Fruit fly (Drosophila melanogaster) whole organism, embryonic: ENCODE results near the gene CG42399.
A peak's percentile ranks its signal among the peaks of the same experiment; 100 is the strongest.

ENCODE experiments used
- B-H1 ChIP-seq: fragments of 200-800 bp; sonication (Bioruptor generic); IDR thresholded peaks from 3 replicates; pipeline ENCODE4 v1.3.6; 2022; ENCODE audit warnings: missing biosample characterization, missing genetic modification characterization
- C15 ChIP-seq: fragments of 200-800 bp; sonication (Bioruptor generic); IDR thresholded peaks from 3 replicates; pipeline ENCODE4 v1.3.6; 2022; ENCODE audit warnings: missing biosample characterization, missing genetic modification characterization
- CG10543 ChIP-seq: fragments of 200-800 bp; sonication (Bioruptor generic); optimal IDR thresholded peaks from 3 replicates; lab custom pipeline; 2017; ENCODE audit warnings: missing biosample characterization, mild to moderate bottlenecking, missing genetic modification characterization, moderate library complexity
- CG12071 ChIP-seq: fragments of 200-800 bp; sonication (Bioruptor generic); optimal IDR thresholded peaks from 3 replicates; lab custom pipeline; 2018; ENCODE audit warnings: missing biosample characterization, mild to moderate bottlenecking, missing genetic modification characterization
- CG13296 ChIP-seq: fragments of 200-800 bp; sonication (Bioruptor generic); optimal IDR thresholded peaks from 3 replicates; lab custom pipeline; 2018; ENCODE audit warnings: missing biosample characterization, mild to moderate bottlenecking, missing genetic modification characterization
- CG14441 ChIP-seq: fragments of 200-800 bp; sonication (Bioruptor generic); IDR thresholded peaks from 2 replicates; pipeline ENCODE4 v1.3.6; 2022; ENCODE audit warnings: missing biosample characterization, missing genetic modification characterization
- CG15601 ChIP-seq: fragments of 200-800 bp; sonication (Bioruptor generic); optimal IDR thresholded peaks from 3 replicates; lab custom pipeline; 2019; ENCODE audit warnings: missing biosample characterization, mild to moderate bottlenecking, missing genetic modification characterization, moderate library complexity
- CG1602 ChIP-seq: fragments of 200-800 bp; sonication (Bioruptor generic); optimal IDR thresholded peaks from 3 replicates; lab custom pipeline; 2016; ENCODE audit warnings: missing biosample characterization, missing genetic modification characterization
- CG1647 ChIP-seq: fragments of 200-800 bp; sonication (Bioruptor generic); optimal IDR thresholded peaks from 3 replicates; lab custom pipeline; 2016; ENCODE audit warnings: missing biosample characterization, missing genetic modification characterization
- CG16815 ChIP-seq: fragments of 200-800 bp; sonication (Bioruptor generic); optimal IDR thresholded peaks from 3 replicates; lab custom pipeline; 2017; ENCODE audit warnings: missing biosample characterization, mild to moderate bottlenecking, missing genetic modification characterization
- CG17568 ChIP-seq: fragments of 200-800 bp; sonication (Bioruptor generic); optimal IDR thresholded peaks from 2 replicates; lab custom pipeline; 2018; ENCODE audit warnings: missing biosample characterization, mild to moderate bottlenecking, missing genetic modification characterization, moderate library complexity
- CG1792 ChIP-seq: fragments of 200-800 bp; sonication (Bioruptor generic); optimal IDR thresholded peaks from 2 replicates; lab custom pipeline; 2016; ENCODE audit warnings: missing biosample characterization, missing genetic modification characterization
- CG1832 ChIP-seq: fragments of 200-800 bp; sonication (Bioruptor generic); optimal IDR thresholded peaks from 2 replicates; lab custom pipeline; 2017; ENCODE audit warnings: missing biosample characterization, mild to moderate bottlenecking, missing genetic modification characterization, inconsistent platforms
- CG2199 ChIP-seq: fragments of 200-800 bp; sonication (Bioruptor generic); IDR thresholded peaks from 3 replicates; pipeline ENCODE4 v1.3.6; 2022; ENCODE audit warnings: missing biosample characterization, missing genetic modification characterization
- CG3281 ChIP-seq: fragments of 200-800 bp; sonication (Bioruptor generic); optimal IDR thresholded peaks from 3 replicates; lab custom pipeline; 2017; ENCODE audit warnings: missing biosample characterization, mild to moderate bottlenecking, missing genetic modification characterization
- CG33557 ChIP-seq: fragments of 200-800 bp; sonication (Bioruptor generic); optimal IDR thresholded peaks from 2 replicates; lab custom pipeline; 2019; ENCODE audit warnings: missing biosample characterization, mild to moderate bottlenecking, missing genetic modification characterization, moderate library complexity
- CG5245 ChIP-seq: fragments of 200-800 bp; sonication (Bioruptor generic); optimal IDR thresholded peaks from 3 replicates; lab custom pipeline; 2016; ENCODE audit warnings: missing biosample characterization, missing genetic modification characterization
- CG8089 ChIP-seq: fragments of 200-800 bp; sonication (Bioruptor generic); optimal IDR thresholded peaks from 3 replicates; lab custom pipeline; 2016; ENCODE audit warnings: missing biosample characterization, missing genetic modification characterization
- CG8478 ChIP-seq: fragments of >200 bp; optimal IDR thresholded peaks from 2 replicates; lab custom pipeline; 2018
- CHES-1-like ChIP-seq: fragments of 200-800 bp; sonication (Bioruptor generic); optimal IDR thresholded peaks from 2 replicates; lab custom pipeline; 2016; ENCODE audit warnings: missing biosample characterization, missing genetic modification characterization
- Dll ChIP-seq: fragments of 200-800 bp; sonication (Bioruptor generic); IDR thresholded peaks from 4 replicates; pipeline ENCODE4 v1.3.6; 2022; ENCODE audit warnings: missing biosample characterization, missing genetic modification characterization; ENCODE audit not compliant: partially characterized antibody
- E2f2 ChIP-seq: fragments of 200-800 bp; sonication (Bioruptor generic); IDR thresholded peaks from 2 replicates; pipeline ENCODE4 v1.3.6; 2022; ENCODE audit warnings: missing biosample characterization, missing genetic modification characterization
- Fer3 ChIP-seq: fragments of 200-800 bp; sonication (Bioruptor generic); optimal IDR thresholded peaks from 2 replicates; lab custom pipeline; 2018; ENCODE audit warnings: missing biosample characterization, mild to moderate bottlenecking, missing genetic modification characterization, moderate library complexity
- Med ChIP-seq: fragments of 200-800 bp; sonication (Bioruptor generic); peaks from one replicate; lab custom pipeline; 2016; ENCODE audit warnings: missing biosample characterization, missing genetic modification characterization, mild to moderate bottlenecking, inconsistent platforms, moderate library complexity
- NfI ChIP-seq: fragments of 200-800 bp; sonication (Bioruptor generic); optimal IDR thresholded peaks from 3 replicates; lab custom pipeline; 2018; ENCODE audit warnings: missing biosample characterization, mild to moderate bottlenecking, missing genetic modification characterization, moderate library complexity
- Oli ChIP-seq: fragments of 200-800 bp; sonication (Bioruptor generic); optimal IDR thresholded peaks from 2 replicates; lab custom pipeline; 2018; ENCODE audit warnings: missing biosample characterization, mild to moderate bottlenecking, missing genetic modification characterization, moderate library complexity
- Optix ChIP-seq: fragments of 200-800 bp; sonication (Bioruptor generic); IDR thresholded peaks from 3 replicates; pipeline ENCODE4 v1.3.6; 2022; ENCODE audit warnings: missing biosample characterization, missing genetic modification characterization
- Ravus ChIP-seq: fragments of 200-800 bp; sonication (Bioruptor generic); IDR thresholded peaks from 2 replicates; pipeline ENCODE4 v1.3.6; 2022; ENCODE audit warnings: missing biosample characterization, missing genetic modification characterization
- Scr ChIP-seq: fragments of 200-800 bp; sonication (Bioruptor generic); IDR thresholded peaks from 2 replicates; pipeline ENCODE4 v1.3.6; 2022; ENCODE audit warnings: missing biosample characterization, missing genetic modification characterization; ENCODE audit not compliant: partially characterized antibody
- Taf1 ChIP-seq: fragments of 200-800 bp; sonication (Bioruptor generic); IDR thresholded peaks from 2 replicates; pipeline ENCODE4 v1.3.6; 2022; ENCODE audit warnings: missing biosample characterization, missing genetic modification characterization
- ac ChIP-seq: fragments of 200-800 bp; sonication (Bioruptor generic); optimal IDR thresholded peaks from 3 replicates; lab custom pipeline; 2017; ENCODE audit warnings: missing biosample characterization, mild to moderate bottlenecking, missing genetic modification characterization
- ato ChIP-seq: fragments of 200-800 bp; sonication (Bioruptor generic); IDR thresholded peaks from 2 replicates; pipeline ENCODE4 v1.3.6; 2022; ENCODE audit warnings: missing biosample characterization, missing genetic modification characterization; ENCODE audit not compliant: partially characterized antibody
- br ChIP-seq: fragments of >200 bp; optimal IDR thresholded peaks from 2 replicates; lab custom pipeline; 2017
- cwo ChIP-seq: fragments of 200-800 bp; sonication (Bioruptor generic); optimal IDR thresholded peaks from 3 replicates; lab custom pipeline; 2017; ENCODE audit warnings: missing biosample characterization, missing genetic modification characterization, mild to moderate bottlenecking, moderate library complexity, missing genetic modification reagents
- dati ChIP-seq: fragments of 200-800 bp; sonication (Bioruptor generic); IDR thresholded peaks from 2 replicates; pipeline ENCODE4 v1.3.6; 2022; ENCODE audit warnings: missing biosample characterization, missing genetic modification characterization
- dpn ChIP-seq, 2 experiments: fragments of 200-800 bp; sonication (Bioruptor generic); optimal IDR thresholded peaks; 3 replicates each; lab custom pipeline; 2016; ENCODE audit warnings: missing biosample characterization in 2 of 2, missing genetic modification characterization in 2 of 2
- eyg ChIP-seq: fragments of 200-800 bp; sonication (Bioruptor generic); optimal IDR thresholded peaks from 3 replicates; lab custom pipeline; 2016; ENCODE audit warnings: missing biosample characterization, missing genetic modification characterization
- gsb ChIP-seq: fragments of 200-800 bp; sonication (Bioruptor generic); IDR thresholded peaks from 2 replicates; pipeline ENCODE4 v1.3.6; 2022; ENCODE audit warnings: missing biosample characterization, missing genetic modification characterization
- kni ChIP-seq: fragments of 200-800 bp; sonication (Bioruptor generic); optimal IDR thresholded peaks from 3 replicates; lab custom pipeline; 2017; ENCODE audit warnings: mild to moderate bottlenecking, missing biosample characterization, missing genetic modification reagents, missing genetic modification characterization
- lbe ChIP-seq: fragments of 200-800 bp; sonication (Bioruptor generic); optimal IDR thresholded peaks from 2 replicates; lab custom pipeline; 2016; ENCODE audit warnings: missing biosample characterization, mild to moderate bottlenecking, missing genetic modification characterization
- nerfin-2 ChIP-seq: fragments of 200-800 bp; sonication (Bioruptor generic); IDR thresholded peaks from 2 replicates; pipeline ENCODE4 v1.3.6; 2022; ENCODE audit warnings: missing biosample characterization, missing genetic modification characterization; ENCODE audit not compliant: partially characterized antibody
- pan ChIP-seq, 4 experiments: fragments of >200 bp in 3 of 4; fragments of 200-800 bp in 1 of 4; sonication (Bioruptor generic) in 1 of 4; optimal IDR thresholded peaks in 3 of 4; IDR thresholded peaks in 1 of 4; 2 replicates each; pipeline versions ENCODE4 v1.3.6 to Lab custom; 2017 to 2022; ENCODE audit warnings: missing biosample characterization in 2 of 4, missing genetic modification characterization in 2 of 4, mixed read lengths in 1 of 4
- phol ChIP-seq: fragments of 200-800 bp; sonication (Bioruptor generic); optimal IDR thresholded peaks from 3 replicates; lab custom pipeline; 2018; ENCODE audit warnings: missing biosample characterization, mild to moderate bottlenecking, missing genetic modification characterization, moderate library complexity
- stc ChIP-seq: fragments of 200-800 bp; sonication (Bioruptor generic); IDR thresholded peaks from 2 replicates; pipeline ENCODE4 v1.3.6; 2022; ENCODE audit warnings: missing biosample characterization, missing genetic modification characterization
- sug ChIP-seq: fragments of 200-800 bp; optimal IDR thresholded peaks from 2 replicates; lab custom pipeline; 2019; ENCODE audit warnings: missing biosample characterization, mild to moderate bottlenecking, missing genetic modification characterization, moderate library complexity
- tap ChIP-seq: fragments of 200-800 bp; optimal IDR thresholded peaks from 3 replicates; lab custom pipeline; 2019; ENCODE audit warnings: missing biosample characterization, mild to moderate bottlenecking, missing genetic modification characterization, moderate library complexity
- ttk ChIP-seq: fragments of 200-800 bp; sonication (Bioruptor generic); IDR thresholded peaks from 2 replicates; pipeline ENCODE4 v2.1.2; 2022; ENCODE audit warnings: missing biosample characterization, missing genetic modification characterization
- tx ChIP-seq: fragments of 200-800 bp; sonication (Bioruptor generic); optimal IDR thresholded peaks from 2 replicates; lab custom pipeline; 2016; ENCODE audit warnings: missing biosample characterization, missing genetic modification characterization
- unc-4 ChIP-seq: fragments of 200-800 bp; sonication (Bioruptor generic); IDR thresholded peaks from 2 replicates; pipeline ENCODE4 v1.3.6; 2022; ENCODE audit warnings: missing biosample characterization, missing genetic modification characterization; ENCODE audit not compliant: partially characterized antibody
- zfh2 ChIP-seq: fragments of 200-800 bp; sonication (Bioruptor generic); optimal IDR thresholded peaks from 2 replicates; lab custom pipeline; 2016; ENCODE audit warnings: missing biosample characterization, missing genetic modification characterization

Gene CG42399

dm6 chr2L:102161-102761 lies 50.8 kb downstream of the CG42399 start, which contains the start of gene Creld (continued):
- TF ChIP-seq CG1832 (GFP tag; lab: Kevin White, UChicago) (no peak), CG15601 (tag; lab: Kevin White, UChicago) (no peak), dpn (GFP tag; optimal IDR thresholded peaks at IDR 0.05; lab: Kevin White, UChicago) (no peak), stc (GFP tag; lab: Robert Waterston, UW) (no peak), CHES-1-like (GFP tag; lab: Kevin White, UChicago) (peak; percentile 14), Fer3 (tag; lab: Kevin White, UChicago) (no peak), Taf1 (GFP tag; lab: Robert Waterston, UW) (no peak), eyg (GFP tag; lab: Kevin White, UChicago) (no peak), Ravus (no peak), nerfin-2 (GFP tag; lab: Robert Waterston, UW) (peak; percentile 99), NfI (GFP tag; lab: Kevin White, UChicago) (no peak), CG5245 (no peak), CG16815 (GFP tag; lab: Kevin White, UChicago) (no peak), CG3281 (no peak), gsb (GFP tag; lab: Robert Waterston, UW) (no peak), tap (tag; lab: Kevin White, UChicago) (no peak), Oli (tag; lab: Kevin White, UChicago) (no peak), CG14441 (GFP tag; lab: Robert Waterston, UW) (no peak), ato (GFP tag; lab: Robert Waterston, UW) (peak; percentile 99), E2f2 (peak; percentile 72), ac (no peak), CG12071 (GFP tag; lab: Kevin White, UChicago) (no peak), cwo (no peak), Med (GFP tag; lab: Kevin White, UChicago) (peak; percentile 86), CG13296 (no peak), lbe (GFP tag; lab: Kevin White, UChicago) (peak; percentile 61), tx (no peak), CG10543 (GFP tag; lab: Kevin White, UChicago) (no peak), ttk (GFP tag; lab: Robert Waterston, UW) (no peak), CG17568 (GFP tag; lab: Kevin White, UChicago) (no peak), CG2199 (GFP tag; lab: Robert Waterston, UW) (no peak), pan (optimal IDR thresholded peaks at IDR 0.05; lab: Kevin White, UChicago) (no peak), pan (GFP tag; optimal IDR thresholded peaks at IDR 0.05 in 1 of 2, IDR thresholded peaks at IDR 0.05 in 1 of 2) (no peak), sug (tag; lab: Kevin White, UChicago) (no peak), Scr (GFP tag; lab: Robert Waterston, UW) (peak; percentile 99), B-H1 (no peak), dati (GFP tag; lab: Robert Waterston, UW) (no peak), CG1602 (no peak), CG8478 (lab: Kevin White, UChicago) (no peak), CG8089 (GFP tag; lab: Kevin White, UChicago) (no peak), unc-4 (GFP tag; lab: Robert Waterston, UW) (peak; percentile 99), Dll (peak; percentile 100), Optix (no peak), CG33557 (GFP tag; lab: Kevin White, UChicago) (no peak), CG1792 (peak; percentile 10), zfh2 (GFP tag; lab: Kevin White, UChicago) (peak; percentile 18), phol (peak; percentile 29), C15 (no peak), CG1647 (no peak), kni (GFP tag; lab: Kevin White, UChicago) (no peak), br (lab: Kevin White, UChicago) (no peak)
